Worm (Caenorhabditis elegans) whole organism, young adult: ENCODE measurements around the gene F34H10.1.
A peak's percentile ranks its signal among the peaks of the same experiment; 100 is the strongest.

ENCODE experiments used
- B0019.2 ChIP-seq: fragments of 200-800 bp; sonication (Bioruptor generic); conservative IDR thresholded peaks from 2 replicates; pipeline ENCODE4 v1.3.6; 2022; ENCODE audit warnings: missing genetic modification reagents, missing genetic modification characterization, missing compliant biosample characterization
- C17E4.6 ChIP-seq: fragments of 200-800 bp; sonication (Bioruptor generic); IDR thresholded peaks from 2 replicates; pipeline ENCODE4 v1.3.6; 2022; ENCODE audit warnings: missing genetic modification reagents, missing genetic modification characterization, missing compliant biosample characterization
- D2030.7 ChIP-seq: fragments of 200-800 bp; sonication (Bioruptor generic); IDR thresholded peaks from 2 replicates; pipeline ENCODE4 v1.3.6; 2022; ENCODE audit warnings: missing genetic modification reagents, missing genetic modification characterization, missing compliant biosample characterization
- F23B12.7 ChIP-seq: sonication (generic microtip); optimal IDR thresholded peaks from 2 replicates; lab custom pipeline; 2017; ENCODE audit warnings: missing genetic modification characterization, mild to moderate bottlenecking, missing compliant biosample characterization, antibody characterized with exemption, moderate library complexity; ENCODE audit not compliant: insufficient read depth
- F37B4.10 ChIP-seq: fragments of 200-800 bp; sonication (Bioruptor generic); IDR thresholded peaks from 2 replicates; pipeline ENCODE4 v1.3.6; 2022; ENCODE audit warnings: missing genetic modification characterization, missing compliant biosample characterization
- F57C9.4 ChIP-seq: sonication (generic microtip); optimal IDR thresholded peaks from 2 replicates; lab custom pipeline; 2017; ENCODE audit warnings: mild to moderate bottlenecking, missing genetic modification characterization, missing compliant biosample characterization
- K12H6.12 ChIP-seq: fragments of 200-800 bp; sonication (Bioruptor generic); optimal IDR thresholded peaks from 2 replicates; lab custom pipeline; 2018; ENCODE audit warnings: mild to moderate bottlenecking, missing genetic modification characterization, missing compliant biosample characterization
- Y53F4B.3 ChIP-seq: fragments of 200-800 bp; sonication (Bioruptor generic); IDR thresholded peaks from 2 replicates; pipeline ENCODE4 v1.3.6; 2022; ENCODE audit warnings: missing genetic modification reagents, missing genetic modification characterization, missing compliant biosample characterization
- Y53G8AR.9 ChIP-seq: fragments of 200-800 bp; sonication (Bioruptor generic); conservative IDR thresholded peaks from 2 replicates; pipeline ENCODE4 v1.3.6; 2022; ENCODE audit warnings: missing genetic modification reagents, missing genetic modification characterization, missing compliant biosample characterization
- Y67H2A.10 ChIP-seq: fragments of 200-800 bp; sonication (Bioruptor generic); conservative IDR thresholded peaks from 2 replicates; pipeline ENCODE4 v1.3.6; 2022; ENCODE audit warnings: missing genetic modification reagents, missing genetic modification characterization, missing compliant biosample characterization
- attf-3 ChIP-seq: fragments of 200-800 bp; sonication (Bioruptor generic); conservative IDR thresholded peaks from 2 replicates; pipeline ENCODE4 v1.3.6; 2022; ENCODE audit warnings: missing genetic modification reagents, missing genetic modification characterization, missing compliant biosample characterization
- ccch-3 ChIP-seq: fragments of 200-800 bp; sonication (Bioruptor generic); optimal IDR thresholded peaks from 2 replicates; lab custom pipeline; 2018; ENCODE audit warnings: mild to moderate bottlenecking, missing genetic modification characterization, missing compliant biosample characterization
- ceh-27 ChIP-seq: fragments of 200-800 bp; sonication (Bioruptor generic); optimal IDR thresholded peaks from 2 replicates; lab custom pipeline; 2018; ENCODE audit warnings: mild to moderate bottlenecking, missing genetic modification characterization, moderate library complexity, missing compliant biosample characterization
- ceh-40 ChIP-seq: fragments of 200-800 bp; sonication (Bioruptor generic); IDR thresholded peaks from 2 replicates; pipeline ENCODE4 v1.3.6; 2022; ENCODE audit warnings: missing genetic modification characterization, missing compliant biosample characterization
- dpl-1 ChIP-seq: fragments of 150-350 bp; optimal IDR thresholded peaks from 2 replicates; lab custom pipeline; 2014; ENCODE audit warnings: missing biosample characterization, missing genetic modification reagents, missing genetic modification characterization
- efl-1 ChIP-seq: fragments of 150-350 bp; optimal IDR thresholded peaks from 2 replicates; lab custom pipeline; 2014; ENCODE audit warnings: missing biosample characterization, missing genetic modification reagents, missing genetic modification characterization
- egl-18 ChIP-seq: fragments of 200-800 bp; sonication (Bioruptor generic); IDR thresholded peaks from 2 replicates; pipeline ENCODE4 v1.3.6; 2022; ENCODE audit warnings: missing genetic modification reagents, missing genetic modification characterization, missing compliant biosample characterization
- egl-44 ChIP-seq: fragments of 200-800 bp; sonication (Bioruptor generic); IDR thresholded peaks from 2 replicates; pipeline ENCODE4 v1.3.6; 2022; ENCODE audit warnings: missing genetic modification reagents, missing genetic modification characterization, missing compliant biosample characterization
- egrh-3 ChIP-seq: fragments of 200-800 bp; sonication (Bioruptor generic); IDR thresholded peaks from 2 replicates; pipeline ENCODE4 v1.3.6; 2022; ENCODE audit warnings: missing genetic modification reagents, missing genetic modification characterization, missing compliant biosample characterization
- hrde-1 ChIP-seq: sonication (generic microtip); optimal IDR thresholded peaks from 2 replicates; lab custom pipeline; 2016; ENCODE audit warnings: missing genetic modification characterization, mild to moderate bottlenecking, missing compliant biosample characterization, moderate library complexity, missing genotype, missing genetic modification reagents, borderline replicate concordance
- let-607 ChIP-seq, 2 experiments: fragments of 200-800 bp in 1 of 2; sonication (Bioruptor generic) in 1 of 2; sonication (generic microtip) in 1 of 2; optimal IDR thresholded peaks; 2 replicates each; lab custom pipeline; 2016 to 2018; ENCODE audit warnings: mild to moderate bottlenecking in 2 of 2, missing compliant biosample characterization in 2 of 2, missing genetic modification characterization in 2 of 2, moderate library complexity in 2 of 2, missing genotype in 1 of 2
- lin-40 ChIP-seq: sonication (generic microtip); optimal IDR thresholded peaks from 2 replicates; lab custom pipeline; 2016; ENCODE audit warnings: missing genetic modification characterization, mild to moderate bottlenecking, missing compliant biosample characterization, missing genotype, missing genetic modification reagents
- lin-54 ChIP-seq: fragments of 200-800 bp; sonication (Bioruptor generic); optimal IDR thresholded peaks from 2 replicates; lab custom pipeline; 2018; ENCODE audit warnings: mild to moderate bottlenecking, missing genetic modification characterization, missing compliant biosample characterization
- lsl-1 ChIP-seq: fragments of 200-800 bp; sonication (Bioruptor generic); optimal IDR thresholded peaks from 2 replicates; lab custom pipeline; 2018; ENCODE audit warnings: mild to moderate bottlenecking, missing genetic modification characterization, moderate library complexity, missing compliant biosample characterization
- madf-6 ChIP-seq: fragments of 200-800 bp; sonication (Bioruptor generic); IDR thresholded peaks from 2 replicates; pipeline ENCODE4 v1.3.6; 2022; ENCODE audit warnings: missing genetic modification reagents, missing genetic modification characterization, missing compliant biosample characterization
- nhr-120 ChIP-seq: fragments of 200-800 bp; sonication (Bioruptor generic); IDR thresholded peaks from 2 replicates; pipeline ENCODE4 v1.3.6; 2022; ENCODE audit warnings: missing genetic modification characterization, missing compliant biosample characterization
- nhr-27 ChIP-seq: fragments of 200-800 bp; sonication (Bioruptor generic); optimal IDR thresholded peaks from 2 replicates; lab custom pipeline; 2018; ENCODE audit warnings: mild to moderate bottlenecking, missing genetic modification characterization, moderate library complexity, missing compliant biosample characterization
- nhr-80 ChIP-seq: sonication (generic microtip); optimal IDR thresholded peaks from 2 replicates; lab custom pipeline; 2016; ENCODE audit warnings: missing genetic modification characterization, missing compliant biosample characterization
- repo-1 ChIP-seq: sonication (generic microtip); optimal IDR thresholded peaks from 2 replicates; lab custom pipeline; 2017; ENCODE audit warnings: mild to moderate bottlenecking, missing genetic modification characterization, missing compliant biosample characterization
- snpc-1.1 ChIP-seq: sonication (generic microtip); optimal IDR thresholded peaks from 2 replicates; lab custom pipeline; 2017; ENCODE audit warnings: missing genetic modification characterization, mild to moderate bottlenecking, missing compliant biosample characterization, antibody characterized with exemption, moderate library complexity, missing genotype, missing genetic modification reagents; ENCODE audit not compliant: insufficient read depth
- snpc-1.3 ChIP-seq: sonication (generic microtip); optimal IDR thresholded peaks from 2 replicates; lab custom pipeline; 2017; ENCODE audit warnings: missing genetic modification characterization, mild to moderate bottlenecking, missing compliant biosample characterization, antibody characterized with exemption, moderate library complexity, missing genotype, missing genetic modification reagents; ENCODE audit not compliant: insufficient read depth
- somi-1 ChIP-seq: fragments of 200-800 bp; sonication (Bioruptor generic); optimal IDR thresholded peaks from 2 replicates; lab custom pipeline; 2018; ENCODE audit warnings: mild to moderate bottlenecking, missing genetic modification characterization, missing compliant biosample characterization
- zfh-2 ChIP-seq: fragments of 200-800 bp; sonication (Bioruptor generic); conservative IDR thresholded peaks from 2 replicates; pipeline ENCODE4 v1.3.6; 2022; ENCODE audit warnings: missing genetic modification reagents, missing genetic modification characterization, missing compliant biosample characterization
- ztf-18 ChIP-seq: sonication (generic microtip); optimal IDR thresholded peaks from 2 replicates; lab custom pipeline; 2016; ENCODE audit warnings: missing genotype, mild to moderate bottlenecking, missing genetic modification characterization, missing compliant biosample characterization
- ztf-26 ChIP-seq: sonication (generic microtip); optimal IDR thresholded peaks from 2 replicates; lab custom pipeline; 2017; ENCODE audit warnings: missing genetic modification characterization, missing compliant biosample characterization

Gene F34H10.1

DNA sequence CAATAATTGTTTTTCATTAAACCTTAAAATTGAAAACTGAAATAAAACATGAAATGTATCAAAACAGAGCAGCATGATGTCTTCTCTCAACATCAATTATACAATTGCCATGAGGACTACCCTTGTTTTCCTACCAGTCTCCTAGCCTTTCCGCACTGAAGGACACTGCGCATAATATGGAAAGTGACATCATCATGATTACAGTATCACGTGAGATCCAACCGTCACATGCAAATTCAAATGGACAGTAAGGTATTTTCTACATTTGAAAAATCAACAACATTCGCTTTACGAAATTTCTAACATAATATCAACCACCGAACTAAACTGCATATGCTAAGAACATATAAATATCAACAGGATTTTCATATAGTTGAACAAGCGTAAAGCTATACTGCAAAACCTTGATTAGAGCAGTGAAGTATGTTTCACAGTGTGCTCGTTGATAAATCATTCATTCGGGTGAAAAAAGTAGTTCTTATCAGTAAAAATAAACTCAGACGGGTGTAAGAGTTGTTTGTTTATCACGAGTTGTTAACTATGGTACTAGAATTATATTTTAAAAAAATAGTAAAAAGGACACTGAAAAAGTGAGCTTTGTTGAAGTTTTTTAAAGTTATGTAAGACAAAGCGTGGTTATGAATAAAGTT, 13.0 kb downstream of the F34H10.1 start (continued):
- no peak for TF ChIP-seq attf-3 (GFP tag; lab: Robert Waterston, UW)
- no peak for TF ChIP-seq B0019.2 (GFP tag; lab: Robert Waterston, UW)
- 0 out of 2 replicates have a peak, but pooled peaks have one; percentile 35 for TF ChIP-seq F37B4.10

DNA sequence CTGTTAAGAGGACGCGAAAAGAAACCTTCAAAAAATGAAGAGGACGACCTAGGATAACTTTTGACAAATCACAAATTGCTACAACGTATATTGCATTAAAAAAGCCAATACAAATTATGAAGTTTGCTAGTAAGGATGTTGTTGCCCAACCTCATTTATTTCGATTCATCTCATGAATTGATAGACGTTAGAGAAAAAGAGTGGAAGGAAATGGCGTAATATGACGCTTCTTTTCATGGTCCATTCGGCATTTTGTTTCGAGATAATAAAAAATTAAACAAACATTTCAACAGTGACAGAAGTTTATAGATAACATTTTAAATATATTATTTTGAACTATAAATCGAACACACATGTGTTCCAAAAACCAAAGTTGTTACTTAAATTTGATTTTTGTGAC, 15.0 kb downstream of the F34H10.1 start:
- TF ChIP-seq ceh-40 (GFP tag; lab: Robert Waterston, UW) (no peak), ztf-26 (no peak), nhr-120 (GFP tag; lab: Robert Waterston, UW) (no peak), Y67H2A.10 (GFP tag; lab: Robert Waterston, UW) (no peak), Y53G8AR.9 (no peak), somi-1 (GFP tag; lab: Kevin White, UChicago) (no peak), D2030.7 (GFP tag; lab: Robert Waterston, UW) (no peak), snpc-1.1 (tag; lab: Kevin White, UChicago) (no peak), attf-3 (GFP tag; lab: Robert Waterston, UW) (no peak), F23B12.7 (tag; lab: Kevin White, UChicago) (no peak), hrde-1 (tag; lab: Kevin White, UChicago) (no peak), egl-44 (GFP tag; lab: Robert Waterston, UW) (no peak)

DNA sequence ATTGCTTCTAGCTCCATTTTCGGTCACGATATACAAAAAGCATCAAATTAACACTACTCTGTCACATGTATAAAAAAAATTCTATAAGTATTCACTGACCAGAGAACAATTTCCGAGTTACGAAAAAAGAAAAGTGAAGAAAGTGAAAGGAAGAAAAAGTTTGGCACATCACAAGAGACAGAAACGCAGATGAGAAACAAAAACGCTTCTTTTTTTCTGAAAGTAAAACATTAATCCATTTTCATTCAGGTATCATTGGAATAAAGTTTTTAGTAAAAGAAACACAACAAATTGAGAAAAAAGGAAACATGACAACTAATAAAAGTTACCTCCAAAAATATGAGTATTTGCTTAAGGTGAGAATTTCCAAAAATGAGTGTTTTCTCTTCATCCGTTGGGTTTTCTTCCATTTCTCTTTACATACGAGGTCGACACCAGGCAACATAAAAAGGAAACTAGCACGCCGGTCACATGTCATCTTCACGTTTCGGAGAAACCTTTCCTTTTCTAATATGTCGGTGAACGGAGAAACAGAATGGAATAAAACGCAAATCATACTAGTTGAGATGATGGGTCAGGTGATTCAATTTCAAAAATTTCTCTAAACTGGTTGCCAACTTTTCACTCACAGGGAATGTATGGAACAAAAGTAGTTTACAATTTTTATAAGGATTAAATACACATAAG, 17.0 kb downstream of the F34H10.1 start:
- TF ChIP-seq ccch-3 (GFP tag; lab: Kevin White, UChicago) (no peak), Y67H2A.10 (GFP tag; lab: Robert Waterston, UW) (no peak), Y53F4B.3 (GFP tag; lab: Robert Waterston, UW) (no peak), nhr-80 (no peak), lin-40 (tag; lab: Kevin White, UChicago) (peak; percentile 39), ceh-27 (GFP tag; lab: Kevin White, UChicago) (no peak), somi-1 (GFP tag; lab: Kevin White, UChicago) (peak; percentile 65)
- TF ChIP-seq, all 124 proteins: peak for 2

DNA sequence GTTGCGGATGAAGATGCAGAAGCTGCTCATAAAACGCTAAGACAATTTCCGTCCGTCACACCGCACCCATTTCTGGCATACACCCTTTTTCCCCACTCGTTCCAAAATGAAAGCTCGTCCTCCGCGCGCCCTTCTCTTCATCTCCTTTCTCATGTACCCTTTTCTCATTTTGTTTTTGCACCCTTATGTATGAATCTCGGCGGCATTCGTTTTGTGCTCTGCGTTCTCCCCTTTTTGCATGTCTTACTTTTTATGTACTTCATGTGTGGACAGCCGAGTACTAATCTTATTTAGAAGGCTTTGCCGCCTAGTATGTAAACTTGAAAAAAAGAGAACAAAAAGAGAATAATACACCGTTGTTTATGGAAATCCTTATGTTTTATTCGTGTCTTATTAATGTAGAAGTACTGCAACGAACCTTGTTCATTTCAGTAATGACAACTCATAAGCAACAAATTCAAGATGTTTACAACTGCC, 22.2 kb downstream of the F34H10.1 start, which contains the start of gene F34H10.4:
TSS of gene F34H10.4 (plus strand) at position 427 of the 477 bp plus-strand sequence.
- no peak for TF ChIP-seq let-607 (tag; optimal IDR thresholded peaks at IDR 0.05; lab: Kevin White, UChicago)
- no peak for TF ChIP-seq C17E4.6 (GFP tag; lab: Robert Waterston, UW)
- TF ChIP-seq ztf-18 (tag; lab: Kevin White, UChicago), result no peak
- TF ChIP-seq F57C9.4 (tag; lab: Kevin White, UChicago), result no peak
- TF ChIP-seq attf-3 (GFP tag; lab: Robert Waterston, UW), result no peak
- TF ChIP-seq B0019.2 (GFP tag; lab: Robert Waterston, UW), result no peak
- TF ChIP-seq efl-1 (GFP tag; lab: Kevin White, UChicago), result no peak
- no peak for TF ChIP-seq egl-18 (GFP tag; lab: Robert Waterston, UW)
- TF ChIP-seq hrde-1 (tag; lab: Kevin White, UChicago), result no peak
- no peak for TF ChIP-seq madf-6
- no peak for TF ChIP-seq zfh-2 (GFP tag; lab: Robert Waterston, UW)
- no peak for TF ChIP-seq nhr-27
- TF ChIP-seq K12H6.12 (tag; lab: Kevin White, UChicago), result no peak
- no peak for TF ChIP-seq dpl-1 (GFP tag; lab: Kevin White, UChicago)
- no peak for TF ChIP-seq snpc-1.3 (tag; lab: Kevin White, UChicago)
- TF ChIP-seq egrh-3, result no peak
- no peak for TF ChIP-seq Y53G8AR.9
- TF ChIP-seq repo-1 (tag; lab: Kevin White, UChicago), result no peak
- no peak for TF ChIP-seq lsl-1 (GFP tag; lab: Kevin White, UChicago)
- TF ChIP-seq lin-54 (GFP tag; lab: Kevin White, UChicago), result no peak
